Worm (Caenorhabditis elegans): Measurements from ENCODE around the gene idpp-14.

Gene idpp-14

DNA sequence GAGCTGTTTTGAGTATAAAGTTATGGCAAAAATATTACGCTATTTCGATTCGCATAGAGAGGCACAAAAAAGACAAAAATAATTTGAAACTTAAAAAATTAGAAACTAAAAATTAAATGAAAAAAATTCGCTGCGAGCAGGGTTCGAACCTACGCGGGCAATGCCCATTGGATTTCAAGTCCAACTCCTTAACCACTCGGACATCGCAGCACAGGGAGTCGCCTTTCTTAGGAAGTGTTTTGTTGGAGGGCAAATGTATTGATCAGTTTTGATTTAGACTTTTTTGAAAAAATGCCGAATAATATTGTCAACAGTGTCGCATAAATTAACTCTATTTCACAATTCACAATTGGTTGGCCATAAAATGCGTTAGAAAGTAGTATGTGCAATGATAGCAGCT, 39.7 kb upstream of the idpp-14 start (continued):
- TF ChIP-seq Y67H2A.10 (GFP tag; conservative IDR thresholded peaks at IDR 0.05) (no peak), mxl-1 (tag; optimal IDR thresholded peaks at IDR 0.05) (no peak), ekl-4 (GFP tag; IDR thresholded peaks at IDR 0.05) (no peak), mes-4 (tag; optimal IDR thresholded peaks at IDR 0.05) (peak; percentile 29), madf-10 (tag; optimal IDR thresholded peaks at IDR 0.05) (no peak), dpl-1 (GFP tag; optimal IDR thresholded peaks at IDR 0.05) (no peak), ztf-18 (tag; optimal IDR thresholded peaks at IDR 0.05) (no peak), ztf-6 (GFP tag; IDR thresholded peaks at IDR 0.05) (no peak), nhr-27 (tag; optimal IDR thresholded peaks at IDR 0.05) (no peak), B0035.1 (tag; optimal IDR thresholded peaks at IDR 0.05) (no peak), zfh-2 (GFP tag; conservative IDR thresholded peaks at IDR 0.05) (no peak), F37B4.10 (GFP tag; IDR thresholded peaks at IDR 0.05) (no peak), F33H1.4 (GFP tag; IDR thresholded peaks at IDR 0.05) (no peak), Y53F4B.3 (GFP tag; IDR thresholded peaks at IDR 0.05) (no peak), ceh-58 (GFP tag; IDR thresholded peaks at IDR 0.05) (no peak), D2030.7 (GFP tag; IDR thresholded peaks at IDR 0.05) (peak; percentile 47; the same call in 1 of the 2 replicates), F10E7.11 (tag; optimal IDR thresholded peaks at IDR 0.05) (no peak), fkh-3 (tag; optimal IDR thresholded peaks at IDR 0.05) (no peak), ztf-28 (GFP tag; IDR thresholded peaks at IDR 0.05) (no peak), die-1 (tag; optimal IDR thresholded peaks at IDR 0.05) (peak; percentile 51), ceh-91 (GFP tag; IDR thresholded peaks at IDR 0.05) (no peak), hmg-1.2 (GFP tag; IDR thresholded peaks at IDR 0.05) (peak; percentile 42; the same call in 1 of the 2 replicates), madf-8 (GFP tag; conservative IDR thresholded peaks at IDR 0.05) (no peak), tbx-9 (tag; optimal IDR thresholded peaks at IDR 0.05; ENCODE audit: borderline replicate concordance) (no peak), attf-6 (GFP tag; IDR thresholded peaks at IDR 0.05) (no peak), rpc-1 (optimal IDR thresholded peaks at IDR 0.05) (peak; percentile 58), rpc-1 (tag; optimal IDR thresholded peaks at IDR 0.05) (peak; percentile 79), madf-6 (GFP tag; IDR thresholded peaks at IDR 0.05) (no peak), snpc-1.1 (tag; optimal IDR thresholded peaks at IDR 0.05; ENCODE audit: insufficient read depth) (peak; percentile 23), egrh-3 (GFP tag; IDR thresholded peaks at IDR 0.05) (no peak), lir-1 (GFP tag; conservative IDR thresholded peaks at IDR 0.05) (no peak), unc-62 (GFP tag; optimal IDR thresholded peaks at IDR 0.05) (no peak), tbp1 (GFP tag; optimal IDR thresholded peaks at IDR 0.05) (peak; percentile 88), efl-1 (GFP tag; optimal IDR thresholded peaks at IDR 0.05) (no peak), nhr-80 (tag; optimal IDR thresholded peaks at IDR 0.05) (no peak), lin-26 (GFP tag; IDR thresholded peaks at IDR 0.05) (peak; percentile 73), attf-5 (GFP tag; optimal IDR thresholded peaks at IDR 0.05) (no peak), sea-2 (GFP tag; IDR thresholded peaks at IDR 0.05) (no peak), T07F8.4 (tag; optimal IDR thresholded peaks at IDR 0.05) (no peak), cebp-1 (GFP tag; IDR thresholded peaks at IDR 0.05) (no peak), cebp-1 (tag; optimal IDR thresholded peaks at IDR 0.05) (no peak), ztf-3 (GFP tag; optimal IDR thresholded peaks at IDR 0.05) (no peak), ztf-25 (GFP tag; IDR thresholded peaks at IDR 0.05) (0 out of 2 replicates have a peak, but pooled peaks have one; percentile 17), bed-2 (GFP tag; IDR thresholded peaks at IDR 0.05) (no peak), mcd-1 (GFP tag; IDR thresholded peaks at IDR 0.05) (0 out of 2 replicates have a peak, but pooled peaks have one; percentile 9), Y95B8A.8 (GFP tag; IDR thresholded peaks at IDR 0.05) (no peak), zim-3 (tag; optimal IDR thresholded peaks at IDR 0.05) (no peak), lag-1 (GFP tag; IDR thresholded peaks at IDR 0.05) (no peak), Y53G8AR.9 (GFP tag; conservative IDR thresholded peaks at IDR 0.05) (no peak), hrde-1 (tag; optimal IDR thresholded peaks at IDR 0.05; ENCODE audit: borderline replicate concordance) (no peak), egl-18 (GFP tag; IDR thresholded peaks at IDR 0.05) (no peak)

Measured in whole organism, young adult.